Worm (Caenorhabditis elegans) whole organism, L4/young adult: ENCODE results near the gene C34F6.12.

Source experiments
- W03F9.2 ChIP-seq: fragments of 150-350 bp; optimal IDR thresholded peaks from 2 replicates; lab custom pipeline; 2014; ENCODE audit warnings: missing biosample characterization, missing genetic modification characterization
- him-1 ChIP-seq: sonication (generic microtip); optimal IDR thresholded peaks from 2 replicates; lab custom pipeline; 2016; ENCODE audit warnings: missing genotype, missing genetic modification reagents, missing genetic modification characterization, missing compliant biosample characterization

DNA sequence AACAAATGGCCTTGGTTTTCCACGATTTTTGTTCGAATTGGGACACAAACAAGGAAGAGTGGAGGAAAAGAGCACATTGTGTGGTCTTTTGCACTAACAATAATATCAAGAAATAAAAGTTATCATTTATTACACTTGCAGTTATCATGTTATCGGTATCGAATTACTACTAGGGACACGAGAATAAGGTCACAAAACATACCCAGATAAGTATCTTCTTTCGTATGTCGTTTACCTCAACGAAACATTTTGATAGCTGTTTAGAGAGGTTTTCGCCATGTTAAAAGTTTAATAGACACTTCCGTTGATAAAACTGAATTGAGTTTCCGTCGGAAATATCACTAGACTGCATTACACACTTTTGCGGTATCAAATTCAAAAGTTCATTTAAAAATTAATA, 24.5 kb upstream of the C34F6.12 start:
- TF ChIP-seq him-1 (tag; lab: Kevin White, UChicago) = no peak
- TF ChIP-seq W03F9.2 = no peak
